Fruit fly (Drosophila melanogaster) S2 (cell line): ENCODE measurements around the gene CG7886.

ENCODE experiments used
- CG8478 ChIP-seq: fragments of >200 bp; optimal IDR thresholded peaks from 2 replicates; lab custom pipeline; 2018
- CTCF ChIP-seq, 2 experiments: fragments of >200 bp; optimal IDR thresholded peaks; 2 replicates each; lab custom pipeline; 2018

The CG7886 gene

dm6 chr3R:14577803-14578493 lies 64.4 kb downstream of the CG7886 start:
- TF ChIP-seq CTCF (optimal IDR thresholded peaks at IDR 0.05; lab: Kevin White, UChicago) (no peak), CG8478 (lab: Kevin White, UChicago) (no peak)

dm6 chr3R:14576692-14577646 lies 65.4 kb downstream of the CG7886 start, which contains the start of gene stumps:
TSS of gene stumps (plus strand) at chr3R:14577217.
- TF ChIP-seq CTCF (optimal IDR thresholded peaks at IDR 0.05; lab: Kevin White, UChicago), result peak; percentile 76 to 81
- no peak for TF ChIP-seq CG8478 (lab: Kevin White, UChicago)
